Worm (Caenorhabditis elegans): ENCODE data around the gene C06H2.7.

The C06H2.7 gene

ce11 chrV:11140326-11140725, 4.3 kb downstream of the C06H2.7 start:
- no peak for TF ChIP-seq egl-43 (GFP tag; IDR thresholded peaks at IDR 0.05)
- TF ChIP-seq mxl-3 (GFP tag; optimal IDR thresholded peaks at IDR 0.05), result peak; percentile 47
- TF ChIP-seq F26F4.8 (GFP tag; conservative IDR thresholded peaks at IDR 0.05), result no peak
- no peak for TF ChIP-seq fos-1 (tag; optimal IDR thresholded peaks at IDR 0.05)
- no peak for TF ChIP-seq daf-8 (GFP tag; IDR thresholded peaks at IDR 0.05)
- no peak for TF ChIP-seq nhr-42 (GFP tag; IDR thresholded peaks at IDR 0.05)
- no peak for TF ChIP-seq nhr-10 (tag; optimal IDR thresholded peaks at IDR 0.05)
- TF ChIP-seq dve-1 (tag; optimal IDR thresholded peaks at IDR 0.05; ENCODE audit: insufficient read depth), result peak; percentile 12
- no peak for TF ChIP-seq sdz-12 (GFP tag; optimal IDR thresholded peaks at IDR 0.05)
- TF ChIP-seq zip-11 (GFP tag; IDR thresholded peaks at IDR 0.05), result no peak
- TF ChIP-seq hlh-11 (tag; optimal IDR thresholded peaks at IDR 0.05), result peak; percentile 62
- no peak for TF ChIP-seq zfp-2 (tag; optimal IDR thresholded peaks at IDR 0.05)
- no peak for TF ChIP-seq unc-62 (GFP tag; optimal IDR thresholded peaks at IDR 0.05 in 1 of 2)
- TF ChIP-seq unc-62 (tag; optimal IDR thresholded peaks at IDR 0.05), result no peak
- no peak for TF ChIP-seq F49E8.2 (tag; optimal IDR thresholded peaks at IDR 0.05; ENCODE audit: borderline replicate concordance)
- no peak for TF ChIP-seq ceh-62 (tag; optimal IDR thresholded peaks at IDR 0.05)
- TF ChIP-seq lin-39 (tag; optimal IDR thresholded peaks at IDR 0.05), result no peak
- no peak for TF ChIP-seq mes-2 (tag; optimal IDR thresholded peaks at IDR 0.05; ENCODE audit: poor library complexity, severe bottlenecking)
- TF ChIP-seq mxl-2 (GFP tag; conservative IDR thresholded peaks at IDR 0.05), result no peak
- TF ChIP-seq ces-1 (GFP tag; optimal IDR thresholded peaks at IDR 0.05), result no peak
- TF ChIP-seq madf-9 (GFP tag; conservative IDR thresholded peaks at IDR 0.05), result no peak
- no peak for TF ChIP-seq aly-2 (tag; optimal IDR thresholded peaks at IDR 0.05)
- TF ChIP-seq lsy-2 (tag; optimal IDR thresholded peaks at IDR 0.05), result no peak
- TF ChIP-seq hmg-1.1 (GFP tag; IDR thresholded peaks at IDR 0.05), result no peak
- peak in 1 of 2 experiments; percentile 48 for TF ChIP-seq mdl-1 (tag; optimal IDR thresholded peaks at IDR 0.05)
- no peak for TF ChIP-seq pqm-1 (tag; optimal IDR thresholded peaks at IDR 0.05)
- TF ChIP-seq lin-13 (GFP tag; optimal IDR thresholded peaks at IDR 0.05), result no peak
- TF ChIP-seq T26A8.4 (GFP tag; IDR thresholded peaks at IDR 0.05), result no peak
- TF ChIP-seq nhr-41 (GFP tag; IDR thresholded peaks at IDR 0.05), result no peak
- TF ChIP-seq nhr-237 (tag; optimal IDR thresholded peaks at IDR 0.05), result no peak
- TF ChIP-seq hlh-30 (tag; optimal IDR thresholded peaks at IDR 0.05; ENCODE audit: insufficient read depth), result peak; percentile 21
- no peak for TF ChIP-seq tra-1 (GFP tag; IDR thresholded peaks at IDR 0.05)
- TF ChIP-seq nhr-28 (tag; optimal IDR thresholded peaks at IDR 0.05), result peak; percentile 26
- TF ChIP-seq mep-1 (tag; optimal IDR thresholded peaks at IDR 0.05), result peak; percentile 23
- TF ChIP-seq Y48G9A.11 (GFP tag; IDR thresholded peaks at IDR 0.05), result no peak
- TF ChIP-seq ceh-28 (tag; optimal IDR thresholded peaks at IDR 0.05), result no peak
- 0 out of 2 replicates have a peak, but pooled peaks have one; percentile 13 for TF ChIP-seq dmd-6 (GFP tag; IDR thresholded peaks at IDR 0.05)
- TF ChIP-seq nhr-11 (tag; optimal IDR thresholded peaks at IDR 0.05), result peak; percentile 20
- TF ChIP-seq ama-1 (optimal IDR thresholded peaks at IDR 0.05), result no peak
- no peak for TF ChIP-seq daf-16 (GFP tag; optimal IDR thresholded peaks at IDR 0.05)
- peak; percentile 40 for TF ChIP-seq daf-16 (tag; optimal IDR thresholded peaks at IDR 0.05)
- no peak for TF ChIP-seq nhr-48 (tag; optimal IDR thresholded peaks at IDR 0.05)
- peak; percentile 73 for TF ChIP-seq aha-1 (tag)
- TF ChIP-seq arid-1 (GFP tag; conservative IDR thresholded peaks at IDR 0.05), result no peak
- TF ChIP-seq lin-29 (GFP tag; IDR thresholded peaks at IDR 0.05), result no peak
- no peak for TF ChIP-seq snpc-1.2 (GFP tag; IDR thresholded peaks at IDR 0.05)
- no peak for TF ChIP-seq pha-4 (GFP tag; IDR thresholded peaks at IDR 0.05)
- TF ChIP-seq pha-4 (tag; optimal IDR thresholded peaks at IDR 0.05), result no peak
- TF ChIP-seq mdt-29 (GFP tag; IDR thresholded peaks at IDR 0.05), result no peak
- no peak for TF ChIP-seq jun-1 (tag; optimal IDR thresholded peaks at IDR 0.05)
- TF ChIP-seq daf-19 (GFP tag; conservative IDR thresholded peaks at IDR 0.05), result no peak
- no peak for TF ChIP-seq ceh-44 (GFP tag; IDR thresholded peaks at IDR 0.05)
- TF ChIP-seq madf-5 (GFP tag; IDR thresholded peaks at IDR 0.05), result no peak

All from whole organism, L4 larva.